Fruit fly (Drosophila melanogaster) S2 (cell line): Measurements from ENCODE around the gene rod.
A peak's percentile ranks its signal among the peaks of the same experiment; 100 is the strongest.

Source experiments
- CG8478 ChIP-seq: fragments of >200 bp; optimal IDR thresholded peaks from 2 replicates; lab custom pipeline; 2018
- CTCF ChIP-seq, 2 experiments: fragments of >200 bp; optimal IDR thresholded peaks; 2 replicates each; lab custom pipeline; 2018

Gene rod

DNA sequence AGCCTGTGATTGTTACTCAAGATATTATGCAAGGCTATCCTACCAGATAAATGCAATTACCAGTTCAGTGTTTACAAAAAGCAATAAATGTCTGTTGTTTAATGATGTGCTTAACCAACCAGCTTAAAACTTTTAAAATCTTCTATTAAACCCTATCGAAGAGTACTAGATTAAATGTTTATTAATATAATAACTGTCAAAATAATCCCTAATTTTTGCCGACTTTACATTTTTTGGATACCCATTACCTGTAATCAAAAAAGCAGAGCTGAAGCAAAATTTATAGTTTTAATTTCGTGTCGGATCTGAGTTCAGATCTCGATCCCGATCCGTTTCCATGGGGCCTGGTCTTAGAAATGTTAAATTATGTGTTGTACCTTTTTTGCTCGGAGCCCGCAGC, 9.5 kb downstream of the rod start, which contains the start of gene CG1638:
Gene CG1638, plus strand, starts transcription at position 301 of the 400 bp plus-strand sequence.
- no peak for TF ChIP-seq CTCF (optimal IDR thresholded peaks at IDR 0.05; lab: Kevin White, UChicago)
- no peak for TF ChIP-seq CG8478 (lab: Kevin White, UChicago)

DNA sequence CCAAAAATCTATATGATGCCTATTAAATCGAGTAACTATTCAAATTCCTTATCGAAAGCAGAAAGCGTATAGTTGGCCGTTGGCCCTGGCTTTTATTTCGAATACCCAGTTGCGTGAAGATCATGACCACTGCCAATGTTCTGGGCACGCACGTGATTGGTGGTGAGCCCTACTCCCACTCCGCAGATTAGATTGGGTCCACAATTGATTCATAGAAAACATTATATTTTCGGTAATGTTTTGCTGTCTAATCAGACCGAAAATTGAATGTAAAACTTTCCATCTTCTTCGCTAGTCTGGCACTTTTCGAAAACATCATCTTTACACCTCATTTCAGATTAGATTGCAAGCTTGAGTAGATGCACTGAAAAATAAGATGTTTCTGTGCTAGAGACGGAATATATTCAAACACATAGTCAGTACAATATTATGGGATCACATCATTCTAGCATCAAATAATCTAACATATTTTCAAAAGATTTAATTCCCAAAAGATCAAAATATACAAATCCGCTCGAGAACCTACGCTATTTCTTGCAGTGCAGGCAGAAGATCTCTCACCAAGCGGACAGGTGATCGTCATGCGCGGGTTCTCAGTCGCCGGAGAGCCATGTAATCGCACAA, 11.6 kb downstream of the rod start, which contains the start of gene CG1774:
Gene CG1774, plus strand, starts transcription at position 548 of the 624 bp plus-strand sequence.
- TF ChIP-seq CTCF (optimal IDR thresholded peaks at IDR 0.05; lab: Kevin White, UChicago) (no peak), CG8478 (lab: Kevin White, UChicago) (no peak)

DNA sequence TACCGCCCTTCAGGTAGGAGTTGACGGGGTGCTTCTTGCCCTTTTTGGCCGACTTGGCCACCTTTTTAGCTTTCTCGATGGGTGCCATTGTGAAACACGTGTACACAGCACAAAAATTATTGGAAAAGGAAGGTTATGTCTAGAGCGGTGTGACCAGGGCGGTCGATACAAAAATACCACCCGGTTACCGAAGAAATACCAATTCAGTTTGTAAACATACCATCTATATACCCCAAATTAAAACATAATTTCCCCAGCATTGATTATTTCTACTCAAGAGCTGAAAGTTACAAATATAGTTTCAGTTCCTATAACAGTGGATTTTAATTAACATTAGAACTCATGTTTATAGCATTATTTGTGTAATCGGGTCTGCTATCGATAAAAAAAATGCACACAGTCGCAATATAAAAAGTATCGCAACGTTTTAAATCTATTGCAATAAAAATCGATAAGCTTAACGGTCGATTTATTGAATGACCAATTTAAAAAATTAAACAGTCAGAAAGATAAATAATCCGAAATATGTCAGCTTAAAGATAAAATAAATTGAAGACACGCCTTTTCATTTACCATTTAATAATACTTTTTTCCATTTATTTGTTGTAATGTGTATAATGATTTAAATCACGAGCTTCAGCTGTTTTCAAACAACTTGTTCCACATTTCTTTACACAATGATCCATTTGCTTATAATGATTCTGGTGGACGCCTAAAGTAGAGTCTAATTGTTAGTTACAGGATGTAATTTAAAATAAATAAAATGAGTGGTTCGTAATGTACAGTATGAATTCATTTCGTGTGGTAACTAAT, 15.5 kb downstream of the rod start, which contains the start of gene RpL6:
Gene RpL6, minus strand, starts transcription at position 134 of the 813 bp plus-strand sequence.
- TF ChIP-seq CTCF (optimal IDR thresholded peaks at IDR 0.05; lab: Kevin White, UChicago): peak in 1 of 2 experiments; percentile 21
- TF ChIP-seq CG8478 (lab: Kevin White, UChicago): no peak

DNA sequence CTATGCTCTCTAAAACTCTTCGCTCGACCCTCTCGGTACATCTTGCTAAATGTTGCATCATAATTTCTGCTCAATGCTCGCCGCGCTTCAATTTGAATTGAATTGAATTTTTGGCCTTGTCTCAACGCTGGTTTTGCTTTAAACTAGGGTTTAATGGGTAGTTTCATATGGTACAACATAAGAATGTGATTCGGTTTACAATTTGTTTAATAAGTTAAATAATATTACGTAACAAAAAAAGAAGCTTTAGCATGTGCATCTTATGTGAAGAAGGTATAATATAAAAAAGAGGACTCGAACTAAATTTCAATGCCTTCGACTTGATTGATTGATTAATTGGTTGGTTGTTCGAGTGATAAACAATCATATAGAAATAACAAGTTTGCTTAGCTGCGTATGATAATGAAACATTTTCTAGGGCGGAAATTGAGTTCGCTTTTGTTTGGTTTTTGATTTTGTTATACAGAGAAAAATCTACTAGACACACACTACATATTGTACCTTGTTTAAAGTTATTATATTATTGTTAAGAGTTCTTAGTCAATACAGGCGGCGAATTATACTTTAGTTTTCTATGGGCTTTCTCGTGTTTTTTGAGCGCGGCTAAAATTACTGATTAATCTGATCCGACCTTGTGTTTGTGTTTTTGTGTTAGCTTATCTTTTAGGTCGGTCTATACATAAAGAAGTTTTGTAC, 17.1 kb downstream of the rod start:
- no peak for TF ChIP-seq CTCF (optimal IDR thresholded peaks at IDR 0.05; lab: Kevin White, UChicago)
- TF ChIP-seq CG8478 (lab: Kevin White, UChicago): no peak

DNA sequence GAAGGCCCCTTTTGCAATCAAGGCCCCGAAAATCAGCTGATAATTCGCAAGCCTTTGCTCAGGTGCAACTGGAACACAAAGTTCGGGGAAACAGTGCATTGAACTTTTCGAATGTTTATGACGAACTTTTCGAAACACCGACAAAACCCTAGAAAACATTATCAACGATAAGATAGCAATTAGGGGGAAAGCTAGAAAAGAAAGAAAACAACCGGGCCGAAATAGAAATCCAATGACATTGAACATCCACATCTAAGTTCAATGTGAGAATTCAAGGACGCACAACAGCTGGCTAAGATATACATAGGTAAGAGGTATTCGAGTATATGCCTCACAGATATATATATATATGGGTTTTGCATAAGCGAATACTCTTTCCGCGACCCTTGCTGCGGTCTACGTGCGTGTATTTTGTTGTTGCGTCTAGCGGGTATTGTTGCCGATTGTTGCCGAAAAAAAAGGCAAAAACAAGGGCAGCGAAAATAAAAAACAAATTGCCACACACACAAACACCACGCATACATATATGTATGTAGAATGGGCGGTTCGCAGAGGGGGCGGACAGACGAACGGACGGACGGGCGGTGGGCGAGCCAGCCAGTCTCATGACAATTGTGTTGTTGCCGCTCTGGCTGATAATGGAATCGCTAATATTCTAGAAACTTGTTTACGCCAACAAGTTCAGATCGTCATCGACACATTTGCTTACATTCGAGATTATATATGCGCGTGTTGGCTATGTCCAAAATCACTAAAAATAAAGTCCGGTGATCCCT, 19.0 kb downstream of the rod start:
- TF ChIP-seq CG8478 (lab: Kevin White, UChicago) (no peak), CTCF (optimal IDR thresholded peaks at IDR 0.05; lab: Kevin White, UChicago) (no peak)

DNA sequence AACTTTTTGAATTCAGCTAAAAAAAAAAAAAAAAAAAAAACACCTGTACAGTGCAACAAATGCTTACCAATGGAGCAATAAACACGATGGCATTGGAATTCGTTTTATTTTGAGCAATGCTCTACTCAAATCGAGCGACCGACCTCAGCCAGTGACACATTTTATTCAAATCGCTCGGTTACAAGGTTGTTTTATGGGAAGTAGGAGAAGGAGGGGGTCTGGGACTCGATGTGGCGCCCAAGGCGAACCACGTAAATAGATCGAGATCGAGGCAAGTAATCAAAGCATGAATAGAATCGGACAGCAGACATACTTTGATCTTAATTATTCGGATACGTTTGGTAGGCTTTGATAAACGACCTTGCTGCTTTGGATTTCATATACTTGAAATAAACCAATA, 22.5 kb downstream of the rod start:
- no peak for TF ChIP-seq CG8478 (lab: Kevin White, UChicago)
- TF ChIP-seq CTCF (optimal IDR thresholded peaks at IDR 0.05; lab: Kevin White, UChicago): no peak

DNA sequence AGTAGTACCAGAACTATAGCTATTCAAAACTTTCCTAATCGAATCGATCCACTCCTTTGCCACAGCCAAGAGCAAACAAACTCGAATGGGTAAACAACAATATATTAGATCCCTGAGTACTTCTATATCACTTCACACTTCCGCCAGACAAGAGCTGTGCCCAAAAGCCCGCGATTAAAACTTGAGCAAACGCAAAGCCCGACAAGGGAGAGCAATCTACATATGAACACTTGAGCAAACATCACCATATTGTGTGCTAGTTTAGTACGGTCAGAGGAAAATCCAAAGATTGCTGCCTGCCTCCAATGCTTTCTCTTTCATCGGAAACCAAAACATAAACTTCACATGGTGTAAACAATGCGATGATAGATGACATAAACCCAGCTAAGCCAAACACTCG, 22.9 kb downstream of the rod start:
- no peak for TF ChIP-seq CG8478 (lab: Kevin White, UChicago)
- TF ChIP-seq CTCF (optimal IDR thresholded peaks at IDR 0.05; lab: Kevin White, UChicago): no peak

DNA sequence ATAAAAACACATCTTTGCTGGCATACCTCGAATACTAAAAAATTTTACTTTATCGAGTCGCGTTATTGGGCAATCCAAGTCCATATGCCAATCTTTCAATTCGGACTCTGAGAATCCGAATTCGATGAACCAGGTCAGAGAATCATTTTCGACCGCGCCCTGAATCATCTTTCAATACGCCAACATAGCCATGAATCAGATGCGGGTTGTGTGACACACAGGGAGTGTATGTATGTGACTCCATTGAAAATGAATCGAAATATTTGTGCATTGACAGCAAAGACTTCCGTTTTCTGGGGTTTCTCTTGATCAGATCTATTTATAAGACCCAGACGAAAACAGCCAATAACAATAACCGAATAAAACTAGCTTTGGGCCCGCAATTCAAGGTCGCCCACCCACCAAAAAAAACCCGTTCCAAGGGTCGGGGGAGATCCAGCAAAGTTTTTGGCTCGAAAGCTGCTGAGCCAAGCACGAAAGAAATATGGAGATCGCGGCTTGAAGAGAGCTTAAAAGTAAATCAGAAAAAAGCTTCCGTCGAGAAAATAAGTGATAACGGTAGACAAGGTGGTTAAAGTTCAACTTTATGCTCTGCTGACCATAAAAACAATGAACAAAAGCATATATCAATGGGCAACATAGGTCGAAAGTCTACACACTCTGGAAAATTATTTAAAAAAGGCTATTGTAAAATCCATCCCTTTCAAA, 23.8 kb downstream of the rod start:
- TF ChIP-seq CG8478 (lab: Kevin White, UChicago) (no peak), CTCF (optimal IDR thresholded peaks at IDR 0.05; lab: Kevin White, UChicago) (no peak)

DNA sequence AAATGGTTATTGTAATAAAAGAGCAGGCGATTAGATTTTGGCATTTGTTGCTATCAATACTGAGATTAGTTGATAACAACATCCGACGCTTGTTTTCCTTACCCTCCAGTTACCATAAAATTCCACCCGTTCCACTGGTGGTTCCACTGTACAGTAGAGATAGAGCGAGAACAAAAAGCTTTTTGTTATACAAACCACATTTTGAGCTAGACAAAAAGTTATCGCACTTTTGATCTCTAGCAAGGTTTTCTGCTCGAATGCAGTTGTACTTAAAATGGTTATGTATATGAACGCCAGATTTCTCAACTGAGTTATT, 24.3 kb downstream of the rod start:
- no peak for TF ChIP-seq CG8478 (lab: Kevin White, UChicago)
- TF ChIP-seq CTCF (optimal IDR thresholded peaks at IDR 0.05; lab: Kevin White, UChicago): no peak

DNA sequence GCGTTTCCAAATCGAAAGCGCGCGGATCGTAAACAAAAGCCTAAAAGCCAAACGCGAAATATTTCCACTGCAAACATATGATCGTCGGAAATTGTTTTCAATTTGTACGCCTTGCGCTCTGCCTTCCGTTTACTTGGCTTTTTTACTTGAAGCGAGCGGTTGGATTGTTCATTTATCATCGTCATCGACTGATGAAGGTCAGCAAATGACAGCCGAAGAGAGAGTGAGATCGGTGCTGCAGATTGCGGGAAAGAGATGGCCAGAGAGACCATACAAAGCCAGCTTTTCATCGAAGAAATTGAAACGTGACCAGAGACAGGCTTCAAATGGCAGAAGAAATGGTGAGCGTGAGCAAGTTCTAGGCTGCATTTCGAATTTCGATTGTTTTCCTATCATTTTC, 25.0 kb downstream of the rod start:
- TF ChIP-seq CG8478 (lab: Kevin White, UChicago): no peak
- no peak for TF ChIP-seq CTCF (optimal IDR thresholded peaks at IDR 0.05; lab: Kevin White, UChicago)

DNA sequence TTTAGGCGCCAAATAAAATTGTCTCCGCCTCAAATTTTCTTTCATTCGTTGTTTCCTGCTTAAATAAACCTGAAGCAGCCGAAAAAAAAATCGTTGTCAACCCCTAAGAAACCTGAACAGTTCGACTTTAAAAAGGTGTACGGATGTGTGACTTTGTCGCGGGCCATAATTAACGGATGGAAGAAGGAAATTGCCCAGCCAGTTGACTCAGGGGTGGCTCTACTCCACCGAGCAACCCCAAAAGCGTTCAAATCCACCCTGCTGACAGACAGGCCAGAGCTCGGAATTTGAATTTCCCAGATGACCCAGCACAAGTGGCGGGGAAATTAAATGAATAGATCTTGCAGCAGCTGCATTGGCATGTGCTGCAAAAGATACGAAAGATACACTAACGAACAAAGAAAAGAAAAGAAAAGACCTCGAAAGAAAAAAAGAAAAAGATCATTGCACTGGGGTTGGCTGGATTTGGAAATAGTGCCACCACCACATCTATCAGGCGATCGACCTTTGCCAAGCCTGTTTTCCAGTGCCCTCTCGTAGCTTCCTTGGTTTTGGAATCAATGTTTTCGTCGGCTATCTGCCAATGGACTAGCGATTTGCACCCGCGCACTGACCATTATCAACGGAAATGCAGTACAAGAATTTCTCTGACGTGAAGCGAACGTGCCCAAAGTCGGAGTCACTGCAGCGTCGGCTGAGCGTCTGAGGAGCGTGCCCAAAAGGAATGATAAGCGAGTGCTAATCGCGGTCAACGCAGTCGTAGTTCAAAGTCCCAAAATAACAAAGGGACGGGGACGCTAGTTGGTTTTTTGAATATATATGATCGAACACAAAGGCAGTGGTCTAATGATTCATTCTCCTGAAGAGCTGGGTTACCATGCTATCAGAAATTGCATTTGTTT, 25.7 kb downstream of the rod start:
- TF ChIP-seq CTCF (optimal IDR thresholded peaks at IDR 0.05; lab: Kevin White, UChicago) (no peak), CG8478 (lab: Kevin White, UChicago) (no peak)

DNA sequence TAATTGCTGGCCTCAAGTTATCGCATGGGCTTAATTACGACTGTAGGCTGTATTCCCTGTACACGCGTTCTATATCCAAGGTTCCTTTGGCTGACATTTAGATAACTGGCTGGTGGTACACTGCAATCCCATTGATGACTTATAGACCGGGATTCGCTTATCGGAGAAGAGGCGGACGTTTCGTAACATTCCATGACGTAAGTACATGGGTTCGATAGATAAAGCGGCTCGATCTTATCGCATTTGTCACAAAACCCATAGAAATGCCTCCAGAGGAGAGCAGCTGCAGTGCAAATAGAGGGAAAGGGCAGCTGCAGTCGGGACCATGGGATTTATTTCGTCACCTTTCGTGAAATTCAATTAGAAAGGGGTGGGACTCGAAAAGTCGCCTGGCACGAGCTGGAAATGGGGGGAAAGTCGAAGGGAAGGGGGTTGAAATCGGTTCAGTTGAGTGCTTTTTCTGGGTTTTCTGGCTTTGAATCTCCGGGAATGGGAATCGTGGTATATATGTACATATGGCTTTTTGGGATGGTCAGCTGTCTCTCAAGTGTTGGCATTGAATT, 26.6 kb downstream of the rod start:
- no peak for TF ChIP-seq CG8478 (lab: Kevin White, UChicago)
- no peak for TF ChIP-seq CTCF (optimal IDR thresholded peaks at IDR 0.05; lab: Kevin White, UChicago)
